Fruit fly (Drosophila melanogaster) whole organism, embryonic: ENCODE results near the gene CG18749.

Experiments
- B-H2 ChIP-seq: fragments of 200-800 bp; sonication (Bioruptor generic); optimal IDR thresholded peaks from 2 replicates; lab custom pipeline; 2018; ENCODE audit warnings: missing biosample characterization, mild to moderate bottlenecking, missing genetic modification characterization
- Bdp1 ChIP-seq: fragments of 200-800 bp; sonication (Bioruptor generic); optimal IDR thresholded peaks from 3 replicates; lab custom pipeline; 2016; ENCODE audit warnings: missing biosample characterization, missing genetic modification characterization
- BtbVII ChIP-seq: fragments of 200-800 bp; sonication (Bioruptor generic); optimal IDR thresholded peaks from 3 replicates; lab custom pipeline; 2017; ENCODE audit warnings: missing biosample characterization, mild to moderate bottlenecking, missing genetic modification characterization
- CG10462 ChIP-seq: fragments of 200-800 bp; sonication (Bioruptor generic); optimal IDR thresholded peaks from 2 replicates; lab custom pipeline; 2016; ENCODE audit warnings: missing biosample characterization, missing genetic modification characterization
- CG10543 ChIP-seq: fragments of 200-800 bp; sonication (Bioruptor generic); optimal IDR thresholded peaks from 3 replicates; lab custom pipeline; 2017; ENCODE audit warnings: missing biosample characterization, mild to moderate bottlenecking, missing genetic modification characterization, moderate library complexity
- CG11398 ChIP-seq: fragments of 200-800 bp; sonication (Bioruptor generic); optimal IDR thresholded peaks from 2 replicates; lab custom pipeline; 2016; ENCODE audit warnings: missing biosample characterization, missing genetic modification characterization
- CG1233 ChIP-seq: fragments of 200-800 bp; sonication (Bioruptor generic); optimal IDR thresholded peaks from 4 replicates; lab custom pipeline; 2018; ENCODE audit warnings: missing biosample characterization, mild to moderate bottlenecking, missing genetic modification characterization
- CG13424 ChIP-seq: fragments of 200-800 bp; sonication (Bioruptor generic); optimal IDR thresholded peaks from 2 replicates; lab custom pipeline; 2019; ENCODE audit warnings: missing biosample characterization, mild to moderate bottlenecking, missing genetic modification characterization, moderate library complexity
- CG15011 ChIP-seq: fragments of 200-800 bp; sonication (Bioruptor generic); optimal IDR thresholded peaks from 3 replicates; lab custom pipeline; 2018; ENCODE audit warnings: missing biosample characterization, mild to moderate bottlenecking, missing genetic modification characterization
- CG15073 ChIP-seq: fragments of 200-800 bp; sonication (Bioruptor generic); optimal IDR thresholded peaks from 2 replicates; lab custom pipeline; 2016; ENCODE audit warnings: missing biosample characterization, missing genetic modification characterization
- CG17385 ChIP-seq: fragments of 200-800 bp; sonication (Bioruptor generic); optimal IDR thresholded peaks from 3 replicates; lab custom pipeline; 2018; ENCODE audit warnings: missing biosample characterization, mild to moderate bottlenecking, missing genetic modification characterization
- CG17612 ChIP-seq: fragments of 200-800 bp; sonication (Bioruptor generic); IDR thresholded peaks from 2 replicates; pipeline ENCODE4 v1.3.6; 2022; ENCODE audit warnings: missing biosample characterization, missing genetic modification characterization
- CG18262 ChIP-seq: fragments of 200-800 bp; optimal IDR thresholded peaks from 3 replicates; lab custom pipeline; 2019; ENCODE audit warnings: missing biosample characterization, mild to moderate bottlenecking, missing genetic modification characterization, moderate library complexity
- CG2129 ChIP-seq: fragments of 200-800 bp; sonication (Bioruptor generic); IDR thresholded peaks from 2 replicates; pipeline ENCODE4 v1.3.6; 2022; ENCODE audit warnings: missing biosample characterization, missing genetic modification characterization; ENCODE audit not compliant: partially characterized antibody
- CG32772 ChIP-seq: fragments of 200-800 bp; sonication (Bioruptor generic); IDR thresholded peaks from 2 replicates; pipeline ENCODE4 v1.3.6; 2022; ENCODE audit warnings: missing biosample characterization, missing genetic modification characterization
- CG3847 ChIP-seq: fragments of 200-800 bp; sonication (Bioruptor generic); IDR thresholded peaks from 2 replicates; pipeline ENCODE4 v1.3.6; 2022; ENCODE audit warnings: missing biosample characterization, missing genetic modification characterization
- CG42726 ChIP-seq: fragments of 200-800 bp; sonication (Bioruptor generic); IDR thresholded peaks from 2 replicates; pipeline ENCODE4 v1.3.6; 2022; ENCODE audit warnings: missing biosample characterization, missing genetic modification characterization; ENCODE audit not compliant: partially characterized antibody
- CG4854 ChIP-seq: fragments of 200-800 bp; sonication (Bioruptor generic); optimal IDR thresholded peaks from 2 replicates; lab custom pipeline; 2016; ENCODE audit warnings: missing biosample characterization, missing genetic modification characterization, inconsistent platforms
- CG7745 ChIP-seq: fragments of 200-800 bp; sonication (Bioruptor generic); optimal IDR thresholded peaks from 2 replicates; lab custom pipeline; 2018; ENCODE audit warnings: missing biosample characterization, mild to moderate bottlenecking, missing genetic modification characterization, moderate library complexity
- CHES-1-like ChIP-seq: fragments of 200-800 bp; sonication (Bioruptor generic); optimal IDR thresholded peaks from 2 replicates; lab custom pipeline; 2016; ENCODE audit warnings: missing biosample characterization, missing genetic modification characterization
- CkIIα-i1 ChIP-seq: fragments of 200-800 bp; sonication (Bioruptor generic); IDR thresholded peaks from 2 replicates; pipeline ENCODE4 v1.3.6; 2022; ENCODE audit warnings: missing biosample characterization, missing genetic modification characterization
- D19A ChIP-seq: fragments of 200-800 bp; optimal IDR thresholded peaks from 3 replicates; lab custom pipeline; 2019; ENCODE audit warnings: missing biosample characterization, mild to moderate bottlenecking, missing genetic modification characterization, moderate library complexity
- Ets97D ChIP-seq: fragments of 200-800 bp; sonication (Bioruptor generic); optimal IDR thresholded peaks from 3 replicates; lab custom pipeline; 2016; ENCODE audit warnings: missing biosample characterization, missing genetic modification characterization
- Fer3 ChIP-seq: fragments of 200-800 bp; sonication (Bioruptor generic); optimal IDR thresholded peaks from 2 replicates; lab custom pipeline; 2018; ENCODE audit warnings: missing biosample characterization, mild to moderate bottlenecking, missing genetic modification characterization, moderate library complexity
- Gug ChIP-seq: fragments of 200-800 bp; sonication (Bioruptor generic); IDR thresholded peaks from 4 replicates; pipeline ENCODE4 v1.3.6; 2022; ENCODE audit warnings: missing biosample characterization, missing genetic modification characterization
- Hr51 ChIP-seq, 2 experiments: fragments of 200-800 bp; sonication (Bioruptor generic); optimal IDR thresholded peaks; 2 replicates in 1 of 2; 3 replicates in 1 of 2; lab custom pipeline; 2016 to 2018; ENCODE audit warnings: missing biosample characterization in 2 of 2, missing genetic modification characterization in 2 of 2, mild to moderate bottlenecking in 1 of 2, moderate library complexity in 1 of 2
- Hr78 ChIP-seq, 2 experiments: fragments of 200-800 bp in 1 of 2; fragments of >200 bp in 1 of 2; sonication (Bioruptor generic) in 1 of 2; optimal IDR thresholded peaks; 2 replicates each; lab custom pipeline; 2017 to 2019; ENCODE audit warnings: missing biosample characterization in 2 of 2, missing genetic modification characterization in 2 of 2, mild to moderate bottlenecking in 1 of 2, moderate library complexity in 1 of 2
- Myb ChIP-seq: fragments of 200-800 bp; sonication (Bioruptor generic); optimal IDR thresholded peaks from 2 replicates; lab custom pipeline; 2016; ENCODE audit warnings: missing biosample characterization, missing genetic modification characterization
- Opbp ChIP-seq: fragments of 200-800 bp; sonication (Bioruptor generic); IDR thresholded peaks from 3 replicates; pipeline ENCODE4 v1.3.6; 2022; ENCODE audit warnings: missing biosample characterization, missing genetic modification characterization; ENCODE audit not compliant: partially characterized antibody
- Ptx1 ChIP-seq: fragments of 200-800 bp; sonication (Bioruptor generic); IDR thresholded peaks from 2 replicates; pipeline ENCODE4 v1.3.6; 2022; ENCODE audit warnings: missing biosample characterization, missing genetic modification characterization
- Ravus ChIP-seq: fragments of 200-800 bp; sonication (Bioruptor generic); IDR thresholded peaks from 2 replicates; pipeline ENCODE4 v1.3.6; 2022; ENCODE audit warnings: missing biosample characterization, missing genetic modification characterization
- Side ChIP-seq: fragments of 200-800 bp; sonication (Bioruptor generic); optimal IDR thresholded peaks from 2 replicates; lab custom pipeline; 2016; ENCODE audit warnings: missing biosample characterization, missing genetic modification characterization
- Sry-δ ChIP-seq: fragments of 200-800 bp; sonication (Bioruptor generic); optimal IDR thresholded peaks from 2 replicates; lab custom pipeline; 2016; ENCODE audit warnings: missing biosample characterization, missing genetic modification characterization
- ab ChIP-seq: fragments of 200-800 bp; sonication (Bioruptor generic); optimal IDR thresholded peaks from 2 replicates; lab custom pipeline; 2016; ENCODE audit warnings: missing biosample characterization, missing genetic modification characterization
- bcd ChIP-seq: fragments of 200-800 bp; sonication (Bioruptor generic); optimal IDR thresholded peaks from 2 replicates; lab custom pipeline; 2017; ENCODE audit warnings: missing biosample characterization, mild to moderate bottlenecking, missing genetic modification characterization
- ems ChIP-seq: fragments of 200-800 bp; sonication (Bioruptor generic); optimal IDR thresholded peaks from 3 replicates; lab custom pipeline; 2016; ENCODE audit warnings: missing biosample characterization, missing genetic modification characterization
- ewg ChIP-seq: fragments of 200-800 bp; sonication (Bioruptor generic); optimal IDR thresholded peaks from 3 replicates; lab custom pipeline; 2017; ENCODE audit warnings: mild to moderate bottlenecking, missing biosample characterization, missing genetic modification reagents, missing genetic modification characterization
- h ChIP-seq: fragments of >200 bp; optimal IDR thresholded peaks from 2 replicates; lab custom pipeline; 2017
- ham ChIP-seq: fragments of 200-800 bp; sonication (Bioruptor generic); IDR thresholded peaks from 2 replicates; pipeline ENCODE4 v1.3.6; 2022; ENCODE audit warnings: missing biosample characterization, missing genetic modification characterization
- hbn ChIP-seq: fragments of 200-800 bp; sonication (Bioruptor generic); IDR thresholded peaks from 2 replicates; pipeline ENCODE4 v1.3.6; 2022; ENCODE audit warnings: missing biosample characterization, missing genetic modification characterization; ENCODE audit not compliant: partially characterized antibody
- hkb ChIP-seq, 2 experiments: fragments of 200-800 bp in 1 of 2; fragments of >200 bp in 1 of 2; sonication (Bioruptor generic) in 1 of 2; IDR thresholded peaks in 1 of 2; optimal IDR thresholded peaks in 1 of 2; 2 replicates each; pipeline versions ENCODE4 v1.3.6 to Lab custom; 2017 to 2022; ENCODE audit warnings: missing biosample characterization in 1 of 2, missing genetic modification characterization in 1 of 2
- hth ChIP-seq: fragments of >200 bp; optimal IDR thresholded peaks from 2 replicates; lab custom pipeline; 2017; ENCODE audit warnings: inconsistent platforms
- ind ChIP-seq: fragments of 200-800 bp; sonication (Bioruptor generic); optimal IDR thresholded peaks from 3 replicates; lab custom pipeline; 2016; ENCODE audit warnings: missing biosample characterization, missing genetic modification characterization
- insv ChIP-seq, 2 experiments: fragments of 200-800 bp; sonication (Bioruptor generic); optimal IDR thresholded peaks; 3 replicates each; lab custom pipeline; 2016 to 2018; ENCODE audit warnings: missing biosample characterization in 2 of 2, missing genetic modification characterization in 2 of 2
- pita ChIP-seq: fragments of 200-800 bp; sonication (Bioruptor generic); optimal IDR thresholded peaks from 2 replicates; lab custom pipeline; 2017; ENCODE audit warnings: missing biosample characterization, mild to moderate bottlenecking, missing genetic modification characterization
- ranshi ChIP-seq: fragments of 200-800 bp; sonication (Bioruptor generic); IDR thresholded peaks from 2 replicates; pipeline ENCODE4 v1.3.6; 2022; ENCODE audit warnings: missing biosample characterization, missing genetic modification characterization
- sc ChIP-seq, 3 experiments: fragments of >200 bp in 2 of 3; fragments of 200-800 bp in 1 of 3; sonication (Bioruptor generic) in 1 of 3; optimal IDR thresholded peaks; 2 replicates in 2 of 3; 3 replicates in 1 of 3; lab custom pipeline; 2017; ENCODE audit warnings: mild to moderate bottlenecking in 1 of 3, missing biosample characterization in 1 of 3, missing genetic modification characterization in 1 of 3, missing genetic modification reagents in 1 of 3
- sens ChIP-seq: fragments of 200-800 bp; sonication (Bioruptor generic); peaks from one replicate; lab custom pipeline; 2016; ENCODE audit warnings: missing biosample characterization, missing genetic modification characterization
- sisA ChIP-seq: fragments of 200-800 bp; sonication (Bioruptor generic); IDR thresholded peaks from 2 replicates; pipeline ENCODE4 v1.3.6; 2022; ENCODE audit warnings: missing biosample characterization, missing genetic modification characterization
- unc-4 ChIP-seq: fragments of 200-800 bp; sonication (Bioruptor generic); IDR thresholded peaks from 2 replicates; pipeline ENCODE4 v1.3.6; 2022; ENCODE audit warnings: missing biosample characterization, missing genetic modification characterization; ENCODE audit not compliant: partially characterized antibody

CG18749 gene

DNA sequence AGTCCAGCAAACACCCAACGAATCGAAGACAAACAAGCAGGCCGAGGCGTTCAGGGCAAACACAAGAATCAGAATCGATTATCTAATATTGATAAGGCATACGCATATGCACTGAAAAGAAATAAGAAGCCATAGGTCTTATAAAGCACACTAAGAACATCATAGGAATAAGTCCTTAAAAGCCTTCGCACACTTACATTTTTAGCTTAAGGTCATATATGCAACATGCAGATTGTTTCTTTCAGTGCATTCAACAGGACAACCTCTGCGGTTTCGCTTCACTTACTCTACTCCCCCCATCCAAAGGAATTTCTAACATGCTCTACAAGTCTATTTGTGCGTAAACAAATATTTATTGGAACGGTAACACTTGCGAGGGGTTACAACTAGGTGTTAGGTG lies 31.3 kb upstream of the CG18749 start (continued):
- TF ChIP-seq Bdp1 (peak; percentile 37), CG4854 (GFP tag; lab: Kevin White, UChicago) (no peak), CG15073 (GFP tag; lab: Kevin White, UChicago) (no peak), ems (peak; percentile 19), hbn (GFP tag; lab: Robert Waterston, UW) (no peak), CG15011 (no peak), hth (no peak), CG2129 (GFP tag; lab: Robert Waterston, UW) (no peak), ind (peak; percentile 54), CG18262 (tag; lab: Kevin White, UChicago) (peak; percentile 76), Ravus (GFP tag; lab: Robert Waterston, UW) (no peak), Sry-δ (GFP tag; lab: Kevin White, UChicago) (peak; percentile 27), bcd (peak; percentile 23), Side (GFP tag; lab: Kevin White, UChicago) (peak; percentile 44), Ptx1 (GFP tag; lab: Robert Waterston, UW) (peak; percentile 63), CG17385 (GFP tag; lab: Kevin White, UChicago) (peak; percentile 26), unc-4 (GFP tag; lab: Robert Waterston, UW) (no peak), CG13424 (tag; lab: Kevin White, UChicago) (peak; percentile 44), Myb (GFP tag; lab: Kevin White, UChicago) (peak; percentile 46), CG7745 (no peak), Fer3 (tag; lab: Kevin White, UChicago) (peak; percentile 0), sc (optimal IDR thresholded peaks at IDR 0.05; lab: Kevin White, UChicago) (no peak), sc (GFP tag; optimal IDR thresholded peaks at IDR 0.05; lab: Kevin White, UChicago) (peak; percentile 63), ranshi (GFP tag; lab: Robert Waterston, UW) (peak; percentile 30; the same call in 1 of the 2 replicates), hkb (optimal IDR thresholded peaks at IDR 0.05; lab: Kevin White, UChicago) (no peak), hkb (GFP tag; IDR thresholded peaks at IDR 0.05; lab: Robert Waterston, UW) (peak; percentile 70), CG10543 (GFP tag; lab: Kevin White, UChicago) (no peak), D19A (tag; lab: Kevin White, UChicago) (peak; percentile 51), CG32772 (GFP tag; lab: Robert Waterston, UW) (no peak), Opbp (no peak), CG42726 (GFP tag; lab: Robert Waterston, UW) (no peak), CG1233 (peak; percentile 30), CkIIα-i1 (GFP tag; lab: Robert Waterston, UW) (no peak), insv (GFP tag; optimal IDR thresholded peaks at IDR 0.05; lab: Kevin White, UChicago) (no peak), Hr51 (GFP tag; optimal IDR thresholded peaks at IDR 0.05; lab: Kevin White, UChicago) (peak; percentile 16 to 22), Hr78 (GFP tag; optimal IDR thresholded peaks at IDR 0.05; lab: Kevin White, UChicago) (peak in 1 of 2 experiments; percentile 26), ab (peak; percentile 31), CHES-1-like (GFP tag; lab: Kevin White, UChicago) (peak; percentile 34), Ets97D (GFP tag; lab: Kevin White, UChicago) (peak; percentile 5), BtbVII (GFP tag; lab: Kevin White, UChicago) (peak; percentile 2), h (lab: Kevin White, UChicago) (no peak), Gug (peak; percentile 28; the same call in 2 of the 4 replicates), ham (GFP tag; lab: Robert Waterston, UW) (no peak), B-H2 (no peak), sisA (GFP tag; lab: Robert Waterston, UW) (peak; percentile 60), pita (no peak), sens (peak; percentile 96), CG17612 (GFP tag; lab: Robert Waterston, UW) (no peak), CG11398 (peak; percentile 56), ewg (GFP tag; lab: Kevin White, UChicago) (peak; percentile 41), CG3847 (GFP tag; lab: Robert Waterston, UW) (no peak), CG10462 (GFP tag; lab: Kevin White, UChicago) (peak; percentile 39)
